Fruit fly (Drosophila melanogaster): ENCODE results near the gene CG3597.

The CG3597 gene

DNA sequence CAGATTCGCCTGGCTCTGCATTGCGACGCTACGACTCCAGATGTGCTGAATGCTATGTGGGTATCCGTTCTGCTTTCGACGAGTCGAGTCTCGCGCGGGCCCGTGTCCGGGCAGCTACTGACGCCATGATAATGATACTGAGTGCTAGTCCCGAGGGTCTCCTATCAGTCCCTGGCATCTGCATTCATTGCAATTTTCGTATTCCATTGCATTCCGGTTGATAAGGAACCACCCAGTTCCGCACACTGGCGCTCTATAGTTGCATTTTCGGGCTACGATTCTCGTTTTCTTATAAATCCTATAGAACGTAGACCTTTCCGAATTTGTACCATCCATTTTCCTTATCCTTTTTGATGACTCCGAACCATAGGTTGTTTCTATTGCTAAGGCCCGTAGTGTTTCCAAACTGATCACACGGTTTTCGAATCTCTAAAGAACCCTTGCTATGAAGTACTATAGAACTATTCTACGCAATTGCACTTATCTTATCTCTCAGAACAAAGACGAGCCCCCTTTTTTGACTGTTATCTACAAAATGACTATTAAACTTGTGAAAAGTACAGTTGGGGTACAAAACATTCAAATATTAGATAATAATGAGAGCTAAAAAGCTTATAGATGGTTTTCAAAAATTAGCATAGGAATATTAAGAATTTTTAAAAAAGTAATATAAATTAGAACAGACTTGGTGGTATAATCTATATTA, at the start of gene CG3597:
CG3597 (minus strand) TSS at position 119 of the 706 bp plus-strand sequence.
- peak; percentile 46 for TF ChIP-seq noc (tag; optimal IDR thresholded peaks at IDR 0.05)

DNA sequence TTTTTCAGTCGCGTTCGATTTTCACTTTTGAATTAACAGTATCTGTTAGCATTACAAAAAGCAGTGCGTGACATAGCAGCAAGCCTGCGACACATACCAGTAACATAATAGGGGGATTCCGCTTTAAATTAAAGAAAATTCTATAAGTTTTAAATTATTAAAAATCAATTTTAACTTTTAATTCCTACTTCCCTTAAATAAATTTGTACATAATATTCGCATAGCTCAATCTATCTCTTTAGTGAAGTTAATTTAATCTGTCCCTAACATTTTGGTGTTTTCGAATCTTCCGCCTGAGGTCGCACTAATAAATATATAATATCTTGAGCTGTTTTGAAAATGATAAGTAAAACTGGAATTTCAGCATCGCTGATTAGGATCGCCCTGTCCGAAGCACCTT, 49.2 kb upstream of the CG3597 start, which contains the start of gene CG9886:
CG9886 (plus strand) TSS at position 341 of the 400 bp plus-strand sequence.
- TF ChIP-seq noc (tag; optimal IDR thresholded peaks at IDR 0.05), result no peak

DNA sequence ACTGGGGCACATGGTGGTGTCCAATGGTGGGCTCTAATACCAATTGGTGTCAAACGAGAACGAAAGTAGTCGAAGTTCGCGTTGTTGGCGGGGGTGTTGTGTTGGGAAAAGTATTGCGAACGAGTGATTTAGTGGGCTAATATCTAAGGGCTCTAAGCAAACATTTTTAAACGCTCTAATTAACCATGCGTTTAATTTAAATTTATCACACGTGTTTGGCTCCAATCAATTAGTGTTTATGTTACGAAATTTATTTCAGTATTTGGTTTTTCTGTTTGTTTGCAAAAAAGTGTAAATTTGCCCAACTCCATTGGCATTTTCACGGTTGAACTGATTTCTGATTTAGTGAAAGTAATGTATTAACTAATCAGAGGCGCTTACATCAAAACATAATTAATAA, 48.6 kb upstream of the CG3597 start, which contains the start of gene CG34447:
CG34447 (minus strand) TSS at position 101 of the 400 bp plus-strand sequence.
- no peak for TF ChIP-seq noc (tag; optimal IDR thresholded peaks at IDR 0.05)

DNA sequence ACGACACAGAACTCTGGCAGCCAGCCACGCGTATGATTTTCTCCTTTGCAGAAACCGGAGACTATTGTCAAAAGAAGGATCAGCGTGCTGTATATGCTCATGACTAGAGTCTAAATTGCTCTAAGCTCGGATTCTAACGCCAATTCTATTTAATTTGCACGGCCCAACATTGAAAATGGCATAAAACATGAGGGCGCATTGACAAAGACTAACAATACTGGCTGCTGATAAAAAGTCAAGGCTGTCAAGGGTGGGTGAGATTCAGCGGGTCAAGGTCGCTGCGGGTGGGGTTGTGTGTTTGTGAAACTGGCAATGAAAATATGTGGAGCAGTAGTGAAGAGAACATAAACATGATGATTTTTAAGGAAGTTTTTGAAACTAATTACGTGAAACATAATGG, 46.5 kb upstream of the CG3597 start, which contains the start of gene CG34448:
CG34448 (minus strand) TSS at position 101 of the 400 bp plus-strand sequence.
- TF ChIP-seq noc (tag; optimal IDR thresholded peaks at IDR 0.05), result no peak

DNA sequence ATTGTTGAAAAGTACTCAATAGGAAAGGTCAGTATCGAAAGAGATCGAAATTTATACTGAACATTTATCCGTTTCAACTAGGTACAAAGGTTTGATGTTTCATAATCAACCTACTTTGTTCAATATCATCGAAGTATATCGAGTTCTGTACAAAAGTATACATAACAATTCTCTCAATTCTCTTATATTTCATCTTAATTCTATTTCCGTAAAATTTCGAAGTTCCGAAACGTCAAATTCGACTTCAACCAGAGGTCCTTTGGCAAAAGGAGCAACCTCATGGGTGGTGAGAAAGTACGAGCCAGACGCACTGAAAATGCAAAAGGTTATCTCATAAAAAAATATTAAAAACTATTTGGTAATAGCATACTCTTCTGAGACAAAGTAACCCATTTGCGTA, 45.3 kb upstream of the CG3597 start, which contains the start of gene CG31948:
CG31948 (minus strand) TSS at position 101 of the 400 bp plus-strand sequence.
- no peak for TF ChIP-seq noc (tag; optimal IDR thresholded peaks at IDR 0.05)

DNA sequence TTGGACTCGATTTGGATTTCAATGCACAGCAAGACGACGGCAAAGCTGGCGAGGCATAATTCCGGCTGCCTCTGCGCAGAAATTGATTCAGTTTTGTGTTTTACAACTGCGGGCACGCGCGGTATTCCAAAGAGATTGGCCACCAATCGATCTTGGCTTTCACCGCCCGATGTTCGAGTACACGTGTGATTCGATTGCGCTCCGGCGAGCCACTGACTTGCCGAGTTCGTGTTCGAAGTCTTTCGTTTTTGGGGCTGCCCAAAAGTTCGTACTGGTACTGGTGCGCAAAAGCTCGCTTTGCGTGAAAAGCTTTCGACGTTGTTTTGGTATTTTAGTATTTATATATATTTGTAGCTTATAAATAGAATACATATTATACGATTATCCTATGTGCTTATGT, 43.8 kb upstream of the CG3597 start, which contains the start of gene CG18641:
CG18641 (minus strand) TSS at position 214 of the 400 bp plus-strand sequence.
- TF ChIP-seq noc (tag; optimal IDR thresholded peaks at IDR 0.05), result no peak

DNA sequence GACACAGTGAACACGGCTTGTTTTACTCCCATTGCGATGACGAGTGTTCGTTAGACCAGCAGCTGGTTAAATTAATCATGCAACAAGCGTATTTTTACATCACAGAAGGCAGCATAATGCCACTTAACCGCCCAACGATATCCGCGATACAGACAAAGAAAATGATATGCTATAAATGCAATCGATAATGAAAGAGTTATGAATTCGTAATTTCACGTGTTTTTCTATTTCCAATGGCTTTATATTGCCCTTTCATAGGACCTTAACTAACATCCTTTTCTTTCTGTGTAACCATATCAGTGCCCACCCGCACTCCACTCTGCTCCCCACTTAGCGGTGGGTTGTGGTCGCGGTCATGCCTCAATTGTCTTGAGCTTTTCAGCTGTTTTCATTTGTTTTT, 41.8 kb upstream of the CG3597 start:
- no peak for TF ChIP-seq noc (tag; optimal IDR thresholded peaks at IDR 0.05)

DNA sequence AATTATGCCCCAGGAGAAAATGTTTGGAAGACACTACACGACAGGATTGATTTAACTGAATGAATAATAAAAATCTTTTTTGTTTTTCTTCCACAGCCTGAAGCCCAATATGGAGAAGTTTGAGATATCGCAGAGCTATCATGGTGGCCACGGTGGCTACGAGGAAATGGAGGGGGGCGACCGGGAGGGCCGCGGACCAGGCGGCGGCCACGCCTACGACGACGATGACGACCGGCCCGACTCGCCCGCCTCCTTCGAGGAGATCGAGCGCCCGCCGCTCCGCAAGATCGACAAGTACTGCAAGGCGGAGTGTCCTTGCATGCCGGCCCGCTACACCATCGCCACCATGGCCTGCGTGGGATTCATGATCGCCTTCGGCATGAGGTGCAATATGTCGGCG, 33.3 kb upstream of the CG3597 start:
- no peak for TF ChIP-seq noc (tag; optimal IDR thresholded peaks at IDR 0.05)

DNA sequence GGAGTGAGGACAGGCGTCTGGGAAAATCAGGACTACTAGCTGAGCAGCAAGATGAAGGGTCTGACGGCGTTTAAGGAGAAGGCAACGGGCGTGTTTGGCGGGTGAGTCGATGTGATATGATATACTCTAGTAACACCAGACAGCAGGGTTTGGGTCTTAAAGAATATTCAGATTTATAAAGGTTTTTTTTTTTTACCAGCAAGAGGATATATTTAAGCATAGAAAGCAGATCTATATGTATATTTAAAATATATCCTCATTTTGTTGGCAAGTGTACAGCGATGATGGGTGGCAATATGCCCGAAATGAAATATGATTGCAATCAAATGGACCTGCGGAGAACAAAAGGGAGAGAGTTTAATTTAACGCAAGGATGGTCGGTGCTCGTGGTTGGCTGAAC, 30.9 kb upstream of the CG3597 start:
- TF ChIP-seq noc (tag; optimal IDR thresholded peaks at IDR 0.05), result no peak

DNA sequence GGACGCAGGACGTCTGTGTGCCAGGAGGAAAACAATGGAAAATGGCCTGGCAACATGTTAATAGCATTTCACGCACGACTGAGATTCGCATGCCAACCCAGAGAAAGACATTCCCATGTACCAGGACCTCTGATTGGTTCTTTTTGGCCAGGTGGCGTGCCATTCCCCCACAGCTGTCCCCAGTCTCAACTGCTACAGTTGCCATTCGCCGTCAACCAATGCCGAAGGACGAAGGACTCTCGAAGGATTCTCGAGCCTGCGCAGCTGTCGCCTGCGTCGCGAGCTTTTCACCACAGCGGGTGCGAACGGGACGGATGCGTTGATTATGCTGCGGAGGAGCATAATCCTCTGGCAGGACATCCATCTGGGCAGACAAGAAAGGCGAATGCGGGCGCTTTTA, 28.6 kb upstream of the CG3597 start, which contains the start of gene VGlut:
VGlut (plus strand) TSS at position 399 of the 400 bp plus-strand sequence.
- no peak for TF ChIP-seq noc (tag; optimal IDR thresholded peaks at IDR 0.05)

DNA sequence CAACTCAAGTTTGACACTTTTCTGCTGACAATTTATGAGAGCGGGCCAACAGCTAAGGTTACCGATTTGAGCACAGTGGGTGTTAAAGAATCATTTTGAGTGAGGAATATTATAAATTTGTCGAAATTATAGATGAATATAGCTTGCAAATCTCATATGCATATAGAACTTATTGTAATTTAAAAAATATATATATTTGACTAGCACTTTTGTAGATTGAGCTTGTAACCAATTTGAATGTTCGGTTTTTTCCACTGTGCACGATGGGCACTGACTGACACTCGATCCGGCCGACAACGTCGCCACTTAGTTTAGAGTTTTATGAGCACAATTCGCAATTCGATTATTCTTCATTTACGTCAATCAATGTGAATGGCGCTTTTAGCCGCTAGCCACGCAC, 27.1 kb upstream of the CG3597 start:
- TF ChIP-seq noc (tag; optimal IDR thresholded peaks at IDR 0.05), result no peak

DNA sequence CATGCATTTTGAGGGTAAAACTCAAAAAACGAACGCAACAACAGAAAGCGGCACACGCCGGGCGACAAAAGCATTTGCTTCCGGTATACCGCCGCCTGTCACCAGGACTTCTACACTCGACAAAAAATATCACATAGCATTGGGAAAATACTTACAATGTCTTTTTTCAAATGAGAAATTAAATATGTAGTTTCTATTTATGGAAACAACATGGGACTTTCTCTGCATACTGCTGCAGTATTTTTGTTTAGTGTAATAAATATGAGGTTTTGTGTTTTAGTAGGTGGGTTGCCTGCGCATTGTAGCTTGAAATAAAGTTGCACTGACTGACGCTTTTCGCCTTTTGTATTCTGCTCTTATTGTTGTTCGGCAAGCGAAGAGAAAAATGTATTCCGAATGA, 25.8 kb upstream of the CG3597 start:
- no peak for TF ChIP-seq noc (tag; optimal IDR thresholded peaks at IDR 0.05)

DNA sequence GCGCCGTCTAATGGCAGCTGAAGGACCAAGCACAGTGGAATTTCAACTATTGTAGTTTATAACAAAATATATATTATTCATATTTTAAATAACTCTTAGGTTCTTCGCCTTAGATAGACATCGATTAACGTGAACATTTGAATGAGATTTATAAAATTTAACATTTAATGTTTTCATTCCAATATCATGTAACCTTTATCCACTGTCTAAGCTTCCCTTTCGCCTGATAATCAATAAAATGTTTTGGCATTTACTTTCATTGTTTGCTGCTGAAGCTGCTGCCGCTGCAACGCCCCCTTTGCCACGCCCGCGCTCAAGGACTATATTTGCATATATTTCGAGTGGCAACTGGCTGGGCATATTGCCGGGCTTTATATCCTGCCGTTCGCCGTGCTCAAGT, 23.5 kb upstream of the CG3597 start:
- TF ChIP-seq noc (tag; optimal IDR thresholded peaks at IDR 0.05), result no peak

DNA sequence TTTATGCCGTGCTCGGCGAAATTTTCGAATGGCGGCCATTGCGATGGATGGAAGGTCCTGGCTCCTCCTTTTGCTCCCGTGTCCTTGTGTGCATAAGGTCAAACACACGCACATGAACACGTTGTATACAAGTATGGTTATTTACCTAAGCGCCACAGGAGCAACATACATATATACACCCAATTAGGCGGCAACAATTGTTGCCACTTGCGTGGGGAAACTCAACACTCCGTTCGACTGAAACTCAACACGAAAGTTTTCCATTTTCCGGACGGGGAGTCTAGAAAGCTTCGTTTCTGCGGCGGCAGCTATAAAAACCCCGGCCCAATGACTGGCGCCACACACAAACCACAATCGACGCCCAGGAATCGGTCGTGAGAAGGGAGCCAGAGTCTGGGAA, 20.0 kb upstream of the CG3597 start, which contains the start of gene CG46448:
CG46448 (plus strand) TSS at position 340 of the 400 bp plus-strand sequence.
- no peak for TF ChIP-seq noc (tag; optimal IDR thresholded peaks at IDR 0.05)

DNA sequence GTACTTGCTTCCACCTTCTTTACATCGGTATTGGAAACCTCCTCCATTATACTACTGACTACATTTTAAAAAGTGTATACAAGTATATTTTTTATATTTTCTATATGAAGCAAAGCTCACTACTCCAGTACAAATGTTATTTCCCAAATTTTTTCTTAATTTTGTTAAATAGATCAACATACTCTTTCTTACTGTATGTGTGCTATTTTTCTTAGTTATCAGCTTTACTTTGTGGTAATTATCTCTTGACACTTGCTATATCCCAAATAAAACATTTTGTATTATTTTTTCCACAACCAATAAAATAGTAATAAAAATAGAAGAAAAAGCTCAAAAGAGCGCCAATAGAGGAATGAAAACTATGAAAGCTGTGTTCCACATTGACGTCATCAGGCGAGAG, 19.3 kb upstream of the CG3597 start, which contains the start of gene CG43750:
CG43750 (minus strand) TSS at position 101 of the 400 bp plus-strand sequence.
- TF ChIP-seq noc (tag; optimal IDR thresholded peaks at IDR 0.05), result no peak

DNA sequence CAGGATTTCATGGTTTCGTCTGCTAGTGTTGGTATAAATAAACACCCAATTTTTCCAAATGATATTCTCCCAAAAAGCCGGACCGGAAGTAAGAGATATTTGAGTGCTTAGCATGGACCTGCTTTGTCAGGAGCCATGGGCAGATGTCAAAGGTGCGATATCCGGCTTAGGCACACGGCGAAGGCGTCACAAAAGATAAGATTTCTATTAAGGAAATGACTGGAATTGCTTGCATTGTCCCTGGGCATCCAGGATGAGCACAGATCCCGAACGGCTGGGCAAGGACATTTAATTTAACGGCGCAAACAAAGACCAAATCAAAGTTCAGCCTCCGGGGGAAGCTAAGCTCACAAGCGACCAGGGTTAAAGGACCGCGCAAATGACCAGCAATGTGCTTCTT, 14.4 kb upstream of the CG3597 start, which contains the start of gene CG3557:
CG3557 (minus strand) TSS at position 101 of the 400 bp plus-strand sequence.
- no peak for TF ChIP-seq noc (tag; optimal IDR thresholded peaks at IDR 0.05)

DNA sequence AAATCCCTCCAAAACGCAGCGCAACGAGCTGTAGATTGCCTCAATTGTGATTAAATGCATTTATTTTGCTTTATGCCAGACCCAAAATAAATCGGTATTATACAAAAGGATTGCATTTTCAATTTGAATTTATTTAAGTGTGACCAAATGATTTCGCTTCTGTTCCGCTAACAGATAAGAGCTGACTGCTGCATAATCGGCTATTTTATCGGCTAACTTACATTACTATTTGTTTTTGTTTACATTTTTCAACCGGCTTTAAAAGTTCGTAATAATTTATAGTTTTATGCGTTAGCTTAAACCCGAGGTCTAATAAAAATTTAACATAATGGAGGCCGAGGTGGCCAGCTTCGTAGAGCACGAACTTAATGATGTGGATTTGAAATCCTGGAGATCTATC, 11.6 kb upstream of the CG3597 start, which contains the start of gene PIG-Wa:
PIG-Wa (plus strand) TSS at position 232 of the 400 bp plus-strand sequence.
- no peak for TF ChIP-seq noc (tag; optimal IDR thresholded peaks at IDR 0.05)
